Fruit fly (Drosophila melanogaster): ENCODE measurements around the gene Psn.

Psn gene

dm6 chr3L:20444815-20445519, 12.7 kb downstream of the Psn start:
- no peak for TF ChIP-seq N (GFP tag; optimal IDR thresholded peaks at IDR 0.05)
- peak; percentile 95 for TF ChIP-seq h (GFP tag; optimal IDR thresholded peaks at IDR 0.05)
- TF ChIP-seq dsf (GFP tag; optimal IDR thresholded peaks at IDR 0.05; ENCODE audit: borderline replicate concordance), result no peak
- TF ChIP-seq lola (GFP tag; optimal IDR thresholded peaks at IDR 0.05), result no peak
- TF ChIP-seq sage (GFP tag; optimal IDR thresholded peaks at IDR 0.05), result peak; percentile 86
- TF ChIP-seq OdsH (GFP tag; optimal IDR thresholded peaks at IDR 0.05), result peak; percentile 92
- no peak for TF ChIP-seq CG9705 (GFP tag; optimal IDR thresholded peaks at IDR 0.05)
- TF ChIP-seq fru (GFP tag; optimal IDR thresholded peaks at IDR 0.05), result peak; percentile 90
- no peak for TF ChIP-seq Myc (optimal IDR thresholded peaks at IDR 0.05)
- peak; percentile 78 for TF ChIP-seq Sp1 (GFP tag; optimal IDR thresholded peaks at IDR 0.05)
- no peak for TF ChIP-seq pan (optimal IDR thresholded peaks at IDR 0.05)
- TF ChIP-seq jim (GFP tag; optimal IDR thresholded peaks at IDR 0.05), result no peak
- TF ChIP-seq GATAd (GFP tag; optimal IDR thresholded peaks at IDR 0.05), result peak; percentile 59
- peak; percentile 54 for TF ChIP-seq woc (GFP tag; optimal IDR thresholded peaks at IDR 0.05)
- peak; percentile 96 for TF ChIP-seq rgr (GFP tag; optimal IDR thresholded peaks at IDR 0.05)
- TF ChIP-seq psq (GFP tag; optimal IDR thresholded peaks at IDR 0.05), result peak; percentile 88
- no peak for TF ChIP-seq usp (GFP tag; optimal IDR thresholded peaks at IDR 0.05)
- TF ChIP-seq Dif (GFP tag; optimal IDR thresholded peaks at IDR 0.05; ENCODE audit: partially characterized antibody), result no peak
- TF ChIP-seq Mio (GFP tag; optimal IDR thresholded peaks at IDR 0.05), result no peak
- peak; percentile 65 for TF ChIP-seq tai (GFP tag; optimal IDR thresholded peaks at IDR 0.05)
- peak; percentile 75 for TF ChIP-seq Rel (GFP tag; optimal IDR thresholded peaks at IDR 0.05)
- peak; percentile 80 for TF ChIP-seq Rel (tag; optimal IDR thresholded peaks at IDR 0.05)
- TF ChIP-seq Abd-B (GFP tag; optimal IDR thresholded peaks at IDR 0.05), result no peak
- no peak for TF ChIP-seq Vsx2 (GFP tag; optimal IDR thresholded peaks at IDR 0.05; ENCODE audit: partially characterized antibody)
- TF ChIP-seq CrebA (GFP tag; optimal IDR thresholded peaks at IDR 0.05; ENCODE audit: borderline replicate concordance), result no peak
- peak; percentile 82 for TF ChIP-seq br (GFP tag; optimal IDR thresholded peaks at IDR 0.05)
- peak; percentile 80 for TF ChIP-seq ey (GFP tag; optimal IDR thresholded peaks at IDR 0.05)
- TF ChIP-seq Hnf4 (GFP tag; optimal IDR thresholded peaks at IDR 0.05), result peak; percentile 87
- peak; percentile 73 for TF ChIP-seq Jra (GFP tag; optimal IDR thresholded peaks at IDR 0.05)
- TF ChIP-seq brk (GFP tag; optimal IDR thresholded peaks at IDR 0.05), result peak; percentile 92
- peak; percentile 73 for TF ChIP-seq dmrt93B (GFP tag; optimal IDR thresholded peaks at IDR 0.05)
- peak in 1 of 2 experiments; percentile 95 for TF ChIP-seq foxo (GFP tag; optimal IDR thresholded peaks at IDR 0.05)
- TF ChIP-seq Hr78 (GFP tag; optimal IDR thresholded peaks at IDR 0.05), result no peak
- peak; percentile 73 for TF ChIP-seq sv (GFP tag; optimal IDR thresholded peaks at IDR 0.05)
- no peak for TF ChIP-seq Dfd (GFP tag; optimal IDR thresholded peaks at IDR 0.05)
- peak; percentile 61 for TF ChIP-seq CG32264 (GFP tag; optimal IDR thresholded peaks at IDR 0.05)
- peak; percentile 84 for TF ChIP-seq Hr83 (GFP tag; optimal IDR thresholded peaks at IDR 0.05; ENCODE audit: poor library complexity, severe bottlenecking)
- no peak for TF ChIP-seq dl (GFP tag; optimal IDR thresholded peaks at IDR 0.05; ENCODE audit: insufficient read depth in 1 of 2, partially characterized antibody in 2 of 2)
- peak; percentile 84 for TF ChIP-seq HLH106 (tag; optimal IDR thresholded peaks at IDR 0.05)

DNA sequence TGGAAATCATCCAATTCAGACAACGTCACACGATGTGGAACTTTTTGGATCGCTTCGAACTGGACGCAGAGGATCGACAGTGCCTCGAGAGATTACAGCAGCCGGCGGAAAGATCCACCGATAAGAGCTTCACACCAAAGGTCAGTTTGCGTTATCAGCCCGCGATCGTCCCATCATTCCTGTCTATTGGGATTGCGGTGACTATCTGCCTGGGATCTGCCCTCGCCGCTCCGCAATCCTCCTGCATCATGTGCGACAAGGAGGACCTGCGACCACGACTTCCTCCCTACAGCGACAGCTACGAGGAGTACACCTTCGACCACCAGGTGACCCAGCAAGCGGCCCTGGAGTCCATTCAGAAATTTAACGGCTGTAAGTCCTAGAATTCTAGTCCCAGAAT, 13.8 kb downstream of the Psn start:
- TF ChIP-seq Rel (GFP tag; optimal IDR thresholded peaks at IDR 0.05) (no peak), Rel (tag; optimal IDR thresholded peaks at IDR 0.05) (peak; percentile 48), sv (GFP tag; optimal IDR thresholded peaks at IDR 0.05) (no peak)

DNA sequence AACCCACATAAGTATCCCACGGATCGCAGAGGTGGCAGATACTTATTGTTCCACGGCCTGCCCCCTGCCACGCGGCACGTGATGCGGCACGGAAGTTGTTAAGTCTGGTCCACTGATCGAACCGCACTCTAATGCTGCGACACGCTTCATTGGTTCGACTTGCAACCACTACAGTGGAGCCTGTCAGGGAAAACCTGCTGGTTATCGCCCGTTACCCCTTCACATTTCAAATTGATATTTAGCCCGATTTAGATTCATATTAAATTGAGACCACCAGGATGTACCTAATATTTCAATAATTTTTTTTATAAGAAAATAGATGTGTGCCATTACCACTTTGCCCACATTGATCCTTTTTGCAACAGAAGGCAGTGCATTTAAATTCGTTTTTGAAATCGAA, 15.1 kb downstream of the Psn start:
- TF ChIP-seq sage (GFP tag; optimal IDR thresholded peaks at IDR 0.05), result no peak
- no peak for TF ChIP-seq dl (GFP tag; optimal IDR thresholded peaks at IDR 0.05; ENCODE audit: insufficient read depth in 1 of 2, partially characterized antibody in 2 of 2)
- peak; percentile 25 for TF ChIP-seq ey (GFP tag; optimal IDR thresholded peaks at IDR 0.05)
- TF ChIP-seq dsf (GFP tag; optimal IDR thresholded peaks at IDR 0.05; ENCODE audit: borderline replicate concordance), result no peak
- TF ChIP-seq CG9705 (GFP tag; optimal IDR thresholded peaks at IDR 0.05), result no peak

All from whole organism, wandering third instar larva.